Fruit fly (Drosophila melanogaster) whole organism, embryonic: ENCODE data around the gene PGAP1.

Experiments used
- Ada2b ChIP-seq: fragments of 200-800 bp; sonication (Bioruptor generic); IDR thresholded peaks from 2 replicates; pipeline ENCODE4 v1.3.6; 2022; ENCODE audit warnings: missing biosample characterization, missing genetic modification characterization
- Adf1 ChIP-seq: fragments of 200-800 bp; sonication (Bioruptor generic); IDR thresholded peaks from 2 replicates; pipeline ENCODE4 v1.3.6; 2022; ENCODE audit warnings: missing biosample characterization, missing genetic modification characterization
- Atf3 ChIP-seq: fragments of 200-800 bp; sonication (Bioruptor generic); optimal IDR thresholded peaks from 3 replicates; lab custom pipeline; 2016; ENCODE audit warnings: missing biosample characterization, missing genetic modification characterization
- CG10267 ChIP-seq: fragments of 200-800 bp; sonication (Bioruptor generic); optimal IDR thresholded peaks from 2 replicates; lab custom pipeline; 2018; ENCODE audit warnings: missing biosample characterization, mild to moderate bottlenecking, missing genetic modification characterization, moderate library complexity
- CG11398 ChIP-seq: fragments of 200-800 bp; sonication (Bioruptor generic); optimal IDR thresholded peaks from 2 replicates; lab custom pipeline; 2016; ENCODE audit warnings: missing biosample characterization, missing genetic modification characterization
- CG13296 ChIP-seq: fragments of 200-800 bp; sonication (Bioruptor generic); optimal IDR thresholded peaks from 3 replicates; lab custom pipeline; 2018; ENCODE audit warnings: missing biosample characterization, mild to moderate bottlenecking, missing genetic modification characterization
- CG13775 ChIP-seq: fragments of 200-800 bp; sonication (Bioruptor generic); optimal IDR thresholded peaks from 3 replicates; lab custom pipeline; 2017; ENCODE audit warnings: missing biosample characterization, mild to moderate bottlenecking, missing genetic modification characterization
- CG13894 ChIP-seq: fragments of 200-800 bp; sonication (Bioruptor generic); optimal IDR thresholded peaks from 3 replicates; lab custom pipeline; 2018; ENCODE audit warnings: missing biosample characterization, mild to moderate bottlenecking, missing genetic modification characterization, moderate library complexity
- CG15601 ChIP-seq: fragments of 200-800 bp; sonication (Bioruptor generic); optimal IDR thresholded peaks from 3 replicates; lab custom pipeline; 2019; ENCODE audit warnings: missing biosample characterization, mild to moderate bottlenecking, missing genetic modification characterization, moderate library complexity
- CG1602 ChIP-seq: fragments of 200-800 bp; sonication (Bioruptor generic); optimal IDR thresholded peaks from 3 replicates; lab custom pipeline; 2016; ENCODE audit warnings: missing biosample characterization, missing genetic modification characterization
- CG17385 ChIP-seq: fragments of 200-800 bp; sonication (Bioruptor generic); optimal IDR thresholded peaks from 3 replicates; lab custom pipeline; 2018; ENCODE audit warnings: missing biosample characterization, mild to moderate bottlenecking, missing genetic modification characterization
- CG1792 ChIP-seq: fragments of 200-800 bp; sonication (Bioruptor generic); optimal IDR thresholded peaks from 2 replicates; lab custom pipeline; 2016; ENCODE audit warnings: missing biosample characterization, missing genetic modification characterization
- CG2875 ChIP-seq: fragments of 200-800 bp; sonication (Bioruptor generic); optimal IDR thresholded peaks from 2 replicates; lab custom pipeline; 2017; ENCODE audit warnings: missing biosample characterization, mild to moderate bottlenecking, missing genetic modification characterization, missing genetic modification reagents
- CG34376 ChIP-seq: fragments of 200-800 bp; sonication (Bioruptor generic); optimal IDR thresholded peaks from 2 replicates; lab custom pipeline; 2018; ENCODE audit warnings: missing biosample characterization, mild to moderate bottlenecking, missing genetic modification characterization
- CG3995 ChIP-seq: fragments of 200-800 bp; sonication (Bioruptor generic); optimal IDR thresholded peaks from 3 replicates; lab custom pipeline; 2016; ENCODE audit warnings: missing biosample characterization, missing genetic modification characterization
- CG5180 ChIP-seq: fragments of 200-800 bp; sonication (Bioruptor generic); optimal IDR thresholded peaks from 3 replicates; lab custom pipeline; 2017; ENCODE audit warnings: missing biosample characterization, missing genetic modification characterization, mild to moderate bottlenecking, moderate library complexity, missing genetic modification reagents
- CG6654 ChIP-seq: fragments of 200-800 bp; sonication (Bioruptor generic); optimal IDR thresholded peaks from 2 replicates; lab custom pipeline; 2017; ENCODE audit warnings: missing biosample characterization, mild to moderate bottlenecking, missing genetic modification characterization
- CG7357 ChIP-seq: fragments of 200-800 bp; sonication (Bioruptor generic); IDR thresholded peaks from 3 replicates; pipeline ENCODE4 v1.3.6; 2022; ENCODE audit warnings: missing biosample characterization, missing genetic modification characterization
- CG7556 ChIP-seq: fragments of 200-800 bp; sonication (Bioruptor generic); optimal IDR thresholded peaks from 2 replicates; lab custom pipeline; 2017; ENCODE audit warnings: missing biosample characterization, mild to moderate bottlenecking, missing genetic modification characterization
- CG9797 ChIP-seq: fragments of 200-800 bp; sonication (Bioruptor generic); optimal IDR thresholded peaks from 3 replicates; lab custom pipeline; 2018; ENCODE audit warnings: missing biosample characterization, mild to moderate bottlenecking, missing genetic modification characterization
- CHES-1-like ChIP-seq: fragments of 200-800 bp; sonication (Bioruptor generic); optimal IDR thresholded peaks from 2 replicates; lab custom pipeline; 2016; ENCODE audit warnings: missing biosample characterization, missing genetic modification characterization
- D19A ChIP-seq: fragments of 200-800 bp; optimal IDR thresholded peaks from 3 replicates; lab custom pipeline; 2019; ENCODE audit warnings: missing biosample characterization, mild to moderate bottlenecking, missing genetic modification characterization, moderate library complexity
- Fer1 ChIP-seq: fragments of 200-800 bp; sonication (Bioruptor generic); optimal IDR thresholded peaks from 2 replicates; lab custom pipeline; 2017; ENCODE audit warnings: missing biosample characterization, mild to moderate bottlenecking, missing genetic modification characterization
- GATAe ChIP-seq: fragments of 200-800 bp; sonication (Bioruptor generic); conservative IDR thresholded peaks from 2 replicates; pipeline ENCODE4 v1.3.6; 2022; ENCODE audit warnings: missing biosample characterization, missing genetic modification characterization
- HLHmδ ChIP-seq: fragments of 200-800 bp; sonication (Bioruptor generic); optimal IDR thresholded peaks from 2 replicates; lab custom pipeline; 2018; ENCODE audit warnings: missing biosample characterization, mild to moderate bottlenecking, missing genetic modification characterization, moderate library complexity
- Jarid2 ChIP-seq: fragments of 200-800 bp; sonication (Bioruptor generic); optimal IDR thresholded peaks from 3 replicates; lab custom pipeline; 2017; ENCODE audit warnings: mild to moderate bottlenecking, missing biosample characterization, missing genetic modification reagents, missing genetic modification characterization
- Med ChIP-seq: fragments of 200-800 bp; sonication (Bioruptor generic); peaks from one replicate; lab custom pipeline; 2016; ENCODE audit warnings: missing biosample characterization, missing genetic modification characterization, mild to moderate bottlenecking, inconsistent platforms, moderate library complexity
- Neu2 ChIP-seq: fragments of 200-800 bp; sonication (Bioruptor generic); optimal IDR thresholded peaks from 3 replicates; lab custom pipeline; 2016; ENCODE audit warnings: missing biosample characterization, missing genetic modification characterization, borderline replicate concordance
- Spps ChIP-seq: fragments of 200-800 bp; sonication (Bioruptor generic); optimal IDR thresholded peaks from 2 replicates; lab custom pipeline; 2018; ENCODE audit warnings: missing biosample characterization, mild to moderate bottlenecking, missing genetic modification characterization
- Sry-δ ChIP-seq: fragments of 200-800 bp; sonication (Bioruptor generic); optimal IDR thresholded peaks from 2 replicates; lab custom pipeline; 2016; ENCODE audit warnings: missing biosample characterization, missing genetic modification characterization
- Tbp ChIP-seq: fragments of >200 bp; optimal IDR thresholded peaks from 2 replicates; lab custom pipeline; 2018; ENCODE audit warnings: missing biosample characterization, missing genetic modification characterization
- Trl ChIP-seq, 3 experiments: fragments of >200 bp in 2 of 3; fragments of 200-800 bp in 1 of 3; sonication (Bioruptor generic) in 1 of 3; optimal IDR thresholded peaks; 2 replicates in 1 of 3; 3 replicates in 2 of 3; lab custom pipeline; 2016 to 2017; ENCODE audit warnings: missing biosample characterization in 1 of 3, missing genetic modification characterization in 1 of 3
- Xrp1 ChIP-seq: fragments of 200-800 bp; sonication (Bioruptor generic); IDR thresholded peaks from 2 replicates; pipeline ENCODE4 v1.3.6; 2022; ENCODE audit warnings: missing biosample characterization, missing genetic modification characterization
- amos ChIP-seq: fragments of 200-800 bp; sonication (Bioruptor generic); IDR thresholded peaks from 2 replicates; pipeline ENCODE4 v1.3.6; 2022; ENCODE audit warnings: missing biosample characterization, missing genetic modification characterization; ENCODE audit not compliant: partially characterized antibody
- ato ChIP-seq: fragments of 200-800 bp; sonication (Bioruptor generic); IDR thresholded peaks from 2 replicates; pipeline ENCODE4 v1.3.6; 2022; ENCODE audit warnings: missing biosample characterization, missing genetic modification characterization; ENCODE audit not compliant: partially characterized antibody
- cg ChIP-seq: fragments of 200-800 bp; sonication (Bioruptor generic); optimal IDR thresholded peaks from 3 replicates; lab custom pipeline; 2019; ENCODE audit warnings: missing biosample characterization, mild to moderate bottlenecking, missing genetic modification characterization, moderate library complexity
- gcm ChIP-seq: fragments of 200-800 bp; sonication (Bioruptor generic); optimal IDR thresholded peaks from 2 replicates; lab custom pipeline; 2019; ENCODE audit warnings: missing biosample characterization, mild to moderate bottlenecking, missing genetic modification characterization, moderate library complexity
- gro ChIP-seq: fragments of 200-800 bp; sonication (Bioruptor generic); optimal IDR thresholded peaks from 2 replicates; lab custom pipeline; 2016; ENCODE audit warnings: missing biosample characterization, missing genetic modification characterization
- h ChIP-seq: fragments of >200 bp; optimal IDR thresholded peaks from 2 replicates; lab custom pipeline; 2017
- pan ChIP-seq, 4 experiments: fragments of >200 bp in 3 of 4; fragments of 200-800 bp in 1 of 4; sonication (Bioruptor generic) in 1 of 4; optimal IDR thresholded peaks in 3 of 4; IDR thresholded peaks in 1 of 4; 2 replicates each; pipeline versions ENCODE4 v1.3.6 to Lab custom; 2017 to 2022; ENCODE audit warnings: missing biosample characterization in 2 of 4, missing genetic modification characterization in 2 of 4, mixed read lengths in 1 of 4
- pfk ChIP-seq: fragments of 200-800 bp; sonication (Bioruptor generic); optimal IDR thresholded peaks from 2 replicates; lab custom pipeline; 2018; ENCODE audit warnings: missing biosample characterization, mild to moderate bottlenecking, missing genetic modification characterization, moderate library complexity
- pho ChIP-seq: fragments of 200-800 bp; sonication (Bioruptor generic); optimal IDR thresholded peaks from 2 replicates; lab custom pipeline; 2016; ENCODE audit warnings: missing biosample characterization, missing genetic modification characterization
- ro ChIP-seq: fragments of 200-800 bp; sonication (Bioruptor generic); IDR thresholded peaks from 2 replicates; pipeline ENCODE4 v1.3.6; 2022; ENCODE audit warnings: missing biosample characterization, missing genetic modification characterization
- sens ChIP-seq: fragments of 200-800 bp; sonication (Bioruptor generic); peaks from one replicate; lab custom pipeline; 2016; ENCODE audit warnings: missing biosample characterization, missing genetic modification characterization
- sima ChIP-seq: fragments of 200-800 bp; sonication (Bioruptor generic); optimal IDR thresholded peaks from 2 replicates; lab custom pipeline; 2016; ENCODE audit warnings: missing biosample characterization, missing genetic modification characterization
- so ChIP-seq: fragments of 200-800 bp; sonication (Bioruptor generic); IDR thresholded peaks from 3 replicates; pipeline ENCODE4 v1.3.6; 2022; ENCODE audit warnings: missing biosample characterization, missing genetic modification characterization
- stc ChIP-seq: fragments of 200-800 bp; sonication (Bioruptor generic); IDR thresholded peaks from 2 replicates; pipeline ENCODE4 v1.3.6; 2022; ENCODE audit warnings: missing biosample characterization, missing genetic modification characterization
- tio ChIP-seq: fragments of 200-800 bp; sonication (Bioruptor generic); optimal IDR thresholded peaks from 2 replicates; lab custom pipeline; 2017; ENCODE audit warnings: missing biosample characterization, missing genetic modification characterization, inconsistent platforms
- ttk ChIP-seq: fragments of 200-800 bp; sonication (Bioruptor generic); IDR thresholded peaks from 2 replicates; pipeline ENCODE4 v2.1.2; 2022; ENCODE audit warnings: missing biosample characterization, missing genetic modification characterization
- zen ChIP-seq: fragments of 200-800 bp; sonication (Bioruptor generic); optimal IDR thresholded peaks from 3 replicates; lab custom pipeline; 2018; ENCODE audit warnings: missing biosample characterization, mild to moderate bottlenecking, missing genetic modification characterization, moderate library complexity

Gene PGAP1

DNA sequence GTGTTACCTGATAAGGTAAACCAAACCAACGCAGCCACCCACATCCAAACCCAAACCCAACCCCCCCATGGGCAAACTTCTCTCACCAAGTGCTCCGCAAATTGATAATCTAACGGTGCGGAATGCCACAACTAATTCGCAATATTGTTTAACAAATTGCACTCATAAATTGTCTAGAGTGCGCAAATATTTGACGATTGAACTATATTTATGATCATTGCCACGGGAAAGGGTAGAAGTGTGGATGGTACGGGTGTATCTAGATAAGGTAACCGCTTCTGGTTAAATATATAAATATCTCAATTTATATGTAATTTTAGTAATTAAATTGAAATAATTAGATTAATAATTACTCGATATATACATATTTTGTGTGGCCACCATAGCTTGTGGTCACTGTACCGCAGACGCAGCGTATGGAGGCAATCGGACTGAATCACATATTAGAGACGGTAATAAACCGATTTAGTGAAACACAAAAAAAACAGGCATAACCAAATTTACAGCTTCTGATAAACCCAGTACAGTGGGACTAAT is 29.3 kb upstream of the PGAP1 start (continued):
- TF ChIP-seq stc (GFP tag; lab: Robert Waterston, UW): 0 out of 2 replicates have a peak, but pooled peaks have one; percentile 43
- no peak for TF ChIP-seq zen (tag; lab: Kevin White, UChicago)
- no peak for TF ChIP-seq amos (GFP tag; lab: Robert Waterston, UW)
- no peak for TF ChIP-seq Spps (tag; lab: Kevin White, UChicago)
- TF ChIP-seq CG7556 (GFP tag; lab: Kevin White, UChicago): peak; percentile 46
- peak; percentile 41; the same call in 1 of the 2 replicates for TF ChIP-seq Xrp1 (GFP tag; lab: Robert Waterston, UW)
- no peak for TF ChIP-seq CG3995 (GFP tag; lab: Kevin White, UChicago)
- TF ChIP-seq pho (GFP tag; lab: Kevin White, UChicago): no peak
- no peak for TF ChIP-seq Neu2
- TF ChIP-seq gro (GFP tag; lab: Kevin White, UChicago): no peak
- TF ChIP-seq Tbp (GFP tag; lab: Kevin White, UChicago): no peak
- TF ChIP-seq CG1792 (GFP tag; lab: Kevin White, UChicago): no peak
- TF ChIP-seq sima (GFP tag; lab: Kevin White, UChicago): no peak
- no peak for TF ChIP-seq CG5180 (GFP tag; lab: Kevin White, UChicago)
- TF ChIP-seq D19A (tag; lab: Kevin White, UChicago): peak; percentile 31
- TF ChIP-seq CG7357 (GFP tag; lab: Robert Waterston, UW): no peak
- TF ChIP-seq CG17385 (GFP tag; lab: Kevin White, UChicago): peak; percentile 65
- TF ChIP-seq tio (GFP tag; lab: Kevin White, UChicago): peak; percentile 28
- TF ChIP-seq Fer1 (GFP tag; lab: Kevin White, UChicago): peak; percentile 79
- TF ChIP-seq sens (GFP tag; lab: Kevin White, UChicago): no peak
- no peak for TF ChIP-seq CG2875 (GFP tag; lab: Kevin White, UChicago)
- peak; percentile 28 for TF ChIP-seq CG10267 (tag; lab: Kevin White, UChicago)
- no peak for TF ChIP-seq Trl (optimal IDR thresholded peaks at IDR 0.05; lab: Kevin White, UChicago)
- TF ChIP-seq Trl (GFP tag; optimal IDR thresholded peaks at IDR 0.05; lab: Kevin White, UChicago): no peak
- no peak for TF ChIP-seq CHES-1-like (GFP tag; lab: Kevin White, UChicago)
- TF ChIP-seq CG6654 (GFP tag; lab: Kevin White, UChicago): no peak
- peak; percentile 67 for TF ChIP-seq CG13296 (GFP tag; lab: Kevin White, UChicago)
- no peak for TF ChIP-seq pan (optimal IDR thresholded peaks at IDR 0.05; lab: Kevin White, UChicago)
- peak in 1 of 2 experiments; percentile 65 for TF ChIP-seq pan (GFP tag; optimal IDR thresholded peaks at IDR 0.05 in 1 of 2, IDR thresholded peaks at IDR 0.05 in 1 of 2)
- no peak for TF ChIP-seq ro
- TF ChIP-seq CG11398 (GFP tag; lab: Kevin White, UChicago): no peak
- TF ChIP-seq CG15601 (tag; lab: Kevin White, UChicago): no peak
- no peak for TF ChIP-seq gcm (GFP tag; lab: Kevin White, UChicago)
- TF ChIP-seq Sry-δ (GFP tag; lab: Kevin White, UChicago): no peak
- peak; percentile 58; the same call in 1 of the 2 replicates for TF ChIP-seq ttk (GFP tag; lab: Robert Waterston, UW)
- peak; percentile 20; the same call in 1 of the 2 replicates for TF ChIP-seq GATAe
- peak; percentile 50 for TF ChIP-seq Adf1 (GFP tag; lab: Robert Waterston, UW)
- no peak for TF ChIP-seq Atf3 (GFP tag; lab: Kevin White, UChicago)
- TF ChIP-seq so (GFP tag; lab: Robert Waterston, UW): peak; percentile 34; the same call in 1 of the 3 replicates
- peak; percentile 78 for TF ChIP-seq Ada2b (GFP tag; lab: Robert Waterston, UW)
- no peak for TF ChIP-seq cg (GFP tag; lab: Kevin White, UChicago)
- TF ChIP-seq pfk (GFP tag; lab: Kevin White, UChicago): no peak
- TF ChIP-seq ato (GFP tag; lab: Robert Waterston, UW): no peak
- TF ChIP-seq Med (GFP tag; lab: Kevin White, UChicago): peak; percentile 68
- TF ChIP-seq CG13775 (GFP tag; lab: Kevin White, UChicago): peak; percentile 35
- TF ChIP-seq CG9797 (GFP tag; lab: Kevin White, UChicago): no peak
- no peak for TF ChIP-seq Jarid2
- TF ChIP-seq CG34376 (GFP tag; lab: Kevin White, UChicago): peak; percentile 53
- peak; percentile 85 for TF ChIP-seq CG13894
- no peak for TF ChIP-seq h
- no peak for TF ChIP-seq HLHmδ (GFP tag; lab: Kevin White, UChicago)
- no peak for TF ChIP-seq CG1602
